Worm (Caenorhabditis elegans): ENCODE measurements around the gene txt-18.

txt-18 gene

ce11 chrII:6345195-6346158, 1.6 kb downstream of the txt-18 start, which contains the start of gene C32D5.8:
Gene C32D5.8 (minus strand): TSS chrII:6345964.
- TF ChIP-seq attf-3 (GFP tag; conservative IDR thresholded peaks at IDR 0.05) (no peak), hsf-1 (GFP tag; IDR thresholded peaks at IDR 0.05) (no peak), mcd-1 (GFP tag; IDR thresholded peaks at IDR 0.05) (no peak), attf-6 (GFP tag; IDR thresholded peaks at IDR 0.05) (no peak), lsy-27 (tag; optimal IDR thresholded peaks at IDR 0.05; ENCODE audit: borderline replicate concordance, insufficient read depth) (no peak), pbrm-1 (GFP tag; IDR thresholded peaks at IDR 0.05) (no peak), ztf-28 (GFP tag; IDR thresholded peaks at IDR 0.05) (no peak), nhr-90 (tag; optimal IDR thresholded peaks at IDR 0.05) (no peak)

ce11 chrII:6346551-6347079, 2.7 kb downstream of the txt-18 start:
- TF ChIP-seq chd-7 (tag; optimal IDR thresholded peaks at IDR 0.05) = peak; percentile 93
- peak; percentile 73; the same call in 1 of the 2 replicates for TF ChIP-seq pbrm-1 (GFP tag; IDR thresholded peaks at IDR 0.05)
- no peak for TF ChIP-seq tbx-9 (tag; optimal IDR thresholded peaks at IDR 0.05; ENCODE audit: borderline replicate concordance)
- TF ChIP-seq madf-6 (GFP tag; IDR thresholded peaks at IDR 0.05) = peak; percentile 29; the same call in 1 of the 2 replicates
- TF ChIP-seq nfyb-1 (GFP tag; IDR thresholded peaks at IDR 0.05) = peak; percentile 95
- TF ChIP-seq nhr-90 (tag; optimal IDR thresholded peaks at IDR 0.05) = peak; percentile 13
- TF ChIP-seq ztf-3 (GFP tag; optimal IDR thresholded peaks at IDR 0.05) = peak; percentile 66
- no peak for TF ChIP-seq T26A5.8 (tag; optimal IDR thresholded peaks at IDR 0.05)
- no peak for TF ChIP-seq sea-2 (GFP tag; IDR thresholded peaks at IDR 0.05)
- no peak for TF ChIP-seq lsl-1 (GFP tag; optimal IDR thresholded peaks at IDR 0.05)
- peak; percentile 62; the same call in 1 of the 2 replicates for TF ChIP-seq let-526 (GFP tag; IDR thresholded peaks at IDR 0.05)
- TF ChIP-seq madf-8 (GFP tag; conservative IDR thresholded peaks at IDR 0.05) = no peak
- TF ChIP-seq ceh-40 (GFP tag; IDR thresholded peaks at IDR 0.05) = no peak
- TF ChIP-seq hrde-1 (tag; optimal IDR thresholded peaks at IDR 0.05; ENCODE audit: borderline replicate concordance) = peak; percentile 50
- no peak for TF ChIP-seq snpc-4 (GFP tag; optimal IDR thresholded peaks at IDR 0.05)
- peak in 2 of 4 experiments; percentile 10 to 50 for TF ChIP-seq snpc-4 (tag; optimal IDR thresholded peaks at IDR 0.05)
- TF ChIP-seq B0336.3 (GFP tag; IDR thresholded peaks at IDR 0.05) = peak; percentile 94
- no peak for TF ChIP-seq nhr-120 (GFP tag; IDR thresholded peaks at IDR 0.05)
- peak; percentile 30 for TF ChIP-seq ceh-100 (GFP tag; IDR thresholded peaks at IDR 0.05)
- TF ChIP-seq pha-4 (tag; optimal IDR thresholded peaks at IDR 0.05) = peak; percentile 46
- TF ChIP-seq madf-3 (GFP tag; IDR thresholded peaks at IDR 0.05) = 0 out of 2 replicates have a peak, but pooled peaks have one; percentile 38
- no peak for TF ChIP-seq F39B2.1 (GFP tag; IDR thresholded peaks at IDR 0.05)
- TF ChIP-seq F22D6.2 (tag; optimal IDR thresholded peaks at IDR 0.05) = peak; percentile 39
- TF ChIP-seq ceh-91 (GFP tag; IDR thresholded peaks at IDR 0.05) = no peak
- no peak for TF ChIP-seq T07F8.4 (tag; optimal IDR thresholded peaks at IDR 0.05)
- TF ChIP-seq zim-3 (tag; optimal IDR thresholded peaks at IDR 0.05) = peak; percentile 90
- TF ChIP-seq him-1 (tag; optimal IDR thresholded peaks at IDR 0.05) = peak; percentile 3
- TF ChIP-seq lag-1 (GFP tag; IDR thresholded peaks at IDR 0.05) = 0 out of 2 replicates have a peak, but pooled peaks have one; percentile 44
- peak; percentile 64 for TF ChIP-seq attf-5 (GFP tag; optimal IDR thresholded peaks at IDR 0.05)
- peak; percentile 67 for TF ChIP-seq C06A6.2 (GFP tag; conservative IDR thresholded peaks at IDR 0.05)
- TF ChIP-seq dpff-1 (tag; optimal IDR thresholded peaks at IDR 0.05) = peak; percentile 48
- peak; percentile 56 for TF ChIP-seq unc-130 (GFP tag; optimal IDR thresholded peaks at IDR 0.05)
- no peak for TF ChIP-seq B0019.2 (GFP tag; conservative IDR thresholded peaks at IDR 0.05)
- no peak for TF ChIP-seq sptf-2 (GFP tag; optimal IDR thresholded peaks at IDR 0.05)
- no peak for TF ChIP-seq egl-18 (GFP tag; IDR thresholded peaks at IDR 0.05)
- peak; percentile 30; the same call in 1 of the 2 replicates for TF ChIP-seq ztf-25 (GFP tag; IDR thresholded peaks at IDR 0.05)
- TF ChIP-seq F49E8.2 (tag; optimal IDR thresholded peaks at IDR 0.05; ENCODE audit: insufficient read depth) = no peak
- TF ChIP-seq nhr-179 (tag; optimal IDR thresholded peaks at IDR 0.05) = no peak
